Fruit fly (Drosophila melanogaster) whole organism, embryonic: ENCODE measurements around the gene eIF3d1.

Source experiments
- Aef1 ChIP-seq: fragments of 200-800 bp; sonication (Bioruptor generic); IDR thresholded peaks from 3 replicates; pipeline ENCODE4 v1.3.6; 2022; ENCODE audit warnings: missing biosample characterization, missing genetic modification characterization
- Atf-2 ChIP-seq: fragments of 200-800 bp; sonication (Bioruptor generic); optimal IDR thresholded peaks from 2 replicates; lab custom pipeline; 2016; ENCODE audit warnings: missing biosample characterization, missing genetic modification characterization
- BtbVII ChIP-seq: fragments of 200-800 bp; sonication (Bioruptor generic); optimal IDR thresholded peaks from 3 replicates; lab custom pipeline; 2017; ENCODE audit warnings: missing biosample characterization, mild to moderate bottlenecking, missing genetic modification characterization
- CG10366 ChIP-seq: fragments of 200-800 bp; sonication (Bioruptor generic); IDR thresholded peaks from 2 replicates; pipeline ENCODE4 v1.3.6; 2022; ENCODE audit warnings: missing biosample characterization, missing genetic modification characterization
- CG10431 ChIP-seq: fragments of 200-800 bp; sonication (Bioruptor generic); optimal IDR thresholded peaks from 3 replicates; lab custom pipeline; 2018; ENCODE audit warnings: missing biosample characterization, mild to moderate bottlenecking, missing genetic modification characterization
- CG11456 ChIP-seq: fragments of 200-800 bp; sonication (Bioruptor generic); IDR thresholded peaks from 3 replicates; pipeline ENCODE4 v1.3.6; 2022; ENCODE audit warnings: missing biosample characterization, missing genetic modification characterization
- CG11723 ChIP-seq: fragments of 200-800 bp; sonication (Bioruptor generic); optimal IDR thresholded peaks from 2 replicates; lab custom pipeline; 2017; ENCODE audit warnings: missing biosample characterization, mild to moderate bottlenecking, missing genetic modification characterization
- CG15601 ChIP-seq: fragments of 200-800 bp; sonication (Bioruptor generic); optimal IDR thresholded peaks from 3 replicates; lab custom pipeline; 2019; ENCODE audit warnings: missing biosample characterization, mild to moderate bottlenecking, missing genetic modification characterization, moderate library complexity
- CG17802 ChIP-seq: fragments of 200-800 bp; sonication (Bioruptor generic); optimal IDR thresholded peaks from 2 replicates; lab custom pipeline; 2018; ENCODE audit warnings: missing biosample characterization, mild to moderate bottlenecking, missing genetic modification characterization, moderate library complexity
- CG2129 ChIP-seq: fragments of 200-800 bp; sonication (Bioruptor generic); IDR thresholded peaks from 2 replicates; pipeline ENCODE4 v1.3.6; 2022; ENCODE audit warnings: missing biosample characterization, missing genetic modification characterization; ENCODE audit not compliant: partially characterized antibody
- CG30020 ChIP-seq: fragments of 200-800 bp; optimal IDR thresholded peaks from 2 replicates; lab custom pipeline; 2019; ENCODE audit warnings: missing biosample characterization, mild to moderate bottlenecking, missing genetic modification characterization, moderate library complexity
- CG30403 ChIP-seq: fragments of 200-800 bp; sonication (Bioruptor generic); optimal IDR thresholded peaks from 3 replicates; lab custom pipeline; 2016; ENCODE audit warnings: missing biosample characterization, missing genetic modification characterization
- CG31441 ChIP-seq: fragments of 200-800 bp; sonication (Bioruptor generic); IDR thresholded peaks from 2 replicates; pipeline ENCODE4 v1.3.6; 2022; ENCODE audit warnings: missing biosample characterization, missing genetic modification characterization
- CG3407 ChIP-seq: fragments of 200-800 bp; sonication (Bioruptor generic); optimal IDR thresholded peaks from 2 replicates; lab custom pipeline; 2018; ENCODE audit warnings: missing biosample characterization, mild to moderate bottlenecking, missing genetic modification characterization
- CG34422 ChIP-seq: fragments of 200-800 bp; sonication (Bioruptor generic); IDR thresholded peaks from 3 replicates; pipeline ENCODE4 v1.3.6; 2022; ENCODE audit warnings: missing biosample characterization, missing genetic modification characterization
- CG3847 ChIP-seq: fragments of 200-800 bp; sonication (Bioruptor generic); IDR thresholded peaks from 2 replicates; pipeline ENCODE4 v1.3.6; 2022; ENCODE audit warnings: missing biosample characterization, missing genetic modification characterization
- CG6272 ChIP-seq: fragments of 200-800 bp; sonication (Bioruptor generic); IDR thresholded peaks from 2 replicates; pipeline ENCODE4 v1.3.6; 2022; ENCODE audit warnings: missing biosample characterization, missing genetic modification characterization
- CG6683 ChIP-seq: fragments of 200-800 bp; sonication (Bioruptor generic); optimal IDR thresholded peaks from 2 replicates; lab custom pipeline; 2017; ENCODE audit warnings: missing biosample characterization, mild to moderate bottlenecking, missing genetic modification characterization, missing genetic modification reagents
- CG6813 ChIP-seq: fragments of 200-800 bp; sonication (Bioruptor generic); optimal IDR thresholded peaks from 2 replicates; lab custom pipeline; 2017; ENCODE audit warnings: missing biosample characterization, missing genetic modification characterization, mild to moderate bottlenecking, moderate library complexity, missing genetic modification reagents
- CG7786 ChIP-seq: fragments of 200-800 bp; sonication (Bioruptor generic); optimal IDR thresholded peaks from 2 replicates; lab custom pipeline; 2016; ENCODE audit warnings: missing biosample characterization, missing genetic modification characterization
- CG8388 ChIP-seq: fragments of 200-800 bp; sonication (Bioruptor generic); optimal IDR thresholded peaks from 2 replicates; lab custom pipeline; 2019; ENCODE audit warnings: missing biosample characterization, mild to moderate bottlenecking, missing genetic modification characterization, moderate library complexity
- CG9876 ChIP-seq: fragments of 200-800 bp; sonication (Bioruptor generic); optimal IDR thresholded peaks from 2 replicates; lab custom pipeline; 2016; ENCODE audit warnings: missing biosample characterization, missing genetic modification characterization
- Dbx ChIP-seq: fragments of 200-800 bp; sonication (Bioruptor generic); IDR thresholded peaks from 3 replicates; pipeline ENCODE4 v1.3.6; 2022; ENCODE audit warnings: missing biosample characterization, missing genetic modification characterization
- Elba2 ChIP-seq: fragments of 200-800 bp; sonication (Bioruptor generic); optimal IDR thresholded peaks from 3 replicates; lab custom pipeline; 2016; ENCODE audit warnings: missing biosample characterization, missing genetic modification characterization
- HLH3B ChIP-seq: fragments of 200-800 bp; sonication (Bioruptor generic); IDR thresholded peaks from 2 replicates; pipeline ENCODE4 v1.3.6; 2022; ENCODE audit warnings: missing biosample characterization, missing genetic modification characterization
- Oli ChIP-seq: fragments of 200-800 bp; sonication (Bioruptor generic); optimal IDR thresholded peaks from 2 replicates; lab custom pipeline; 2018; ENCODE audit warnings: missing biosample characterization, mild to moderate bottlenecking, missing genetic modification characterization, moderate library complexity
- Optix ChIP-seq: fragments of 200-800 bp; sonication (Bioruptor generic); IDR thresholded peaks from 3 replicates; pipeline ENCODE4 v1.3.6; 2022; ENCODE audit warnings: missing biosample characterization, missing genetic modification characterization
- Sox102F ChIP-seq: fragments of 200-800 bp; sonication (Bioruptor generic); optimal IDR thresholded peaks from 2 replicates; lab custom pipeline; 2018; ENCODE audit warnings: missing biosample characterization, mild to moderate bottlenecking, missing genetic modification characterization, moderate library complexity
- Sry-β ChIP-seq: fragments of 200-800 bp; sonication (Bioruptor generic); optimal IDR thresholded peaks from 2 replicates; lab custom pipeline; 2018; ENCODE audit warnings: missing biosample characterization, mild to moderate bottlenecking, missing genetic modification characterization, moderate library complexity
- Vsx1 ChIP-seq: fragments of 200-800 bp; sonication (Bioruptor generic); optimal IDR thresholded peaks from 2 replicates; lab custom pipeline; 2017; ENCODE audit warnings: missing biosample characterization, mild to moderate bottlenecking, missing genetic modification characterization, missing genetic modification reagents
- bowl ChIP-seq: fragments of 200-800 bp; sonication (Bioruptor generic); IDR thresholded peaks from 2 replicates; pipeline ENCODE4 v1.3.6; 2022; ENCODE audit warnings: missing biosample characterization, missing genetic modification characterization
- chif ChIP-seq, 2 experiments: fragments of 200-800 bp; sonication (Bioruptor generic); optimal IDR thresholded peaks; 3 replicates each; lab custom pipeline; 2016; ENCODE audit warnings: missing biosample characterization in 2 of 2, missing genetic modification characterization in 2 of 2
- crp ChIP-seq, 2 experiments: fragments of 200-800 bp; sonication (Bioruptor generic); optimal IDR thresholded peaks; 2 replicates in 1 of 2; 3 replicates in 1 of 2; lab custom pipeline; 2017; ENCODE audit warnings: missing biosample characterization in 2 of 2, missing genetic modification characterization in 2 of 2, mild to moderate bottlenecking in 1 of 2, moderate library complexity in 1 of 2
- danr ChIP-seq: fragments of 200-800 bp; sonication (Bioruptor generic); IDR thresholded peaks from 2 replicates; pipeline ENCODE4 v1.3.6; 2022; ENCODE audit warnings: missing biosample characterization, missing genetic modification characterization
- dati ChIP-seq: fragments of 200-800 bp; sonication (Bioruptor generic); IDR thresholded peaks from 2 replicates; pipeline ENCODE4 v1.3.6; 2022; ENCODE audit warnings: missing biosample characterization, missing genetic modification characterization
- dm ChIP-seq: fragments of 200-800 bp; sonication (Bioruptor generic); optimal IDR thresholded peaks from 3 replicates; lab custom pipeline; 2016; ENCODE audit warnings: missing biosample characterization, missing genetic modification characterization
- dysf ChIP-seq: fragments of 200-800 bp; sonication (Bioruptor generic); IDR thresholded peaks from 3 replicates; pipeline ENCODE4 v1.3.6; 2022; ENCODE audit warnings: missing biosample characterization, missing genetic modification characterization
- ewg ChIP-seq: fragments of 200-800 bp; sonication (Bioruptor generic); optimal IDR thresholded peaks from 3 replicates; lab custom pipeline; 2017; ENCODE audit warnings: mild to moderate bottlenecking, missing biosample characterization, missing genetic modification reagents, missing genetic modification characterization
- eyg ChIP-seq: fragments of 200-800 bp; sonication (Bioruptor generic); optimal IDR thresholded peaks from 3 replicates; lab custom pipeline; 2016; ENCODE audit warnings: missing biosample characterization, missing genetic modification characterization
- hb ChIP-seq: fragments of 200-800 bp; sonication (Bioruptor generic); IDR thresholded peaks from 3 replicates; pipeline ENCODE4 v1.3.6; 2022; ENCODE audit warnings: missing biosample characterization, missing genetic modification characterization; ENCODE audit not compliant: partially characterized antibody
- jumu ChIP-seq: fragments of 200-800 bp; sonication (Bioruptor generic); optimal IDR thresholded peaks from 3 replicates; lab custom pipeline; 2016; ENCODE audit warnings: missing biosample characterization, missing genetic modification characterization
- nmo ChIP-seq: fragments of 200-800 bp; sonication (Bioruptor generic); optimal IDR thresholded peaks from 2 replicates; lab custom pipeline; 2018; ENCODE audit warnings: missing biosample characterization, mild to moderate bottlenecking, missing genetic modification characterization, moderate library complexity
- odd ChIP-seq: fragments of 200-800 bp; sonication (Bioruptor generic); optimal IDR thresholded peaks from 2 replicates; lab custom pipeline; 2017; ENCODE audit warnings: missing biosample characterization, mild to moderate bottlenecking, missing genetic modification characterization
- sob ChIP-seq: fragments of 200-800 bp; sonication (Bioruptor generic); IDR thresholded peaks from 2 replicates; pipeline ENCODE4 v1.3.6; 2022; ENCODE audit warnings: missing biosample characterization, missing genetic modification characterization
- tll ChIP-seq, 2 experiments: fragments of 200-800 bp in 1 of 2; fragments of >200 bp in 1 of 2; sonication (Bioruptor generic) in 1 of 2; optimal IDR thresholded peaks; 2 replicates each; lab custom pipeline; 2017 to 2019; ENCODE audit warnings: missing biosample characterization in 2 of 2, missing genetic modification characterization in 2 of 2, mild to moderate bottlenecking in 1 of 2, moderate library complexity in 1 of 2
- wor ChIP-seq: fragments of 200-800 bp; sonication (Bioruptor generic); IDR thresholded peaks from 2 replicates; pipeline ENCODE4 v1.3.6; 2022; ENCODE audit warnings: missing biosample characterization, missing genetic modification characterization
- zfh1 ChIP-seq: fragments of 200-800 bp; sonication (Bioruptor generic); IDR thresholded peaks from 3 replicates; pipeline ENCODE4 v1.3.6; 2022; ENCODE audit warnings: missing biosample characterization, missing genetic modification characterization

Gene eIF3d1

DNA sequence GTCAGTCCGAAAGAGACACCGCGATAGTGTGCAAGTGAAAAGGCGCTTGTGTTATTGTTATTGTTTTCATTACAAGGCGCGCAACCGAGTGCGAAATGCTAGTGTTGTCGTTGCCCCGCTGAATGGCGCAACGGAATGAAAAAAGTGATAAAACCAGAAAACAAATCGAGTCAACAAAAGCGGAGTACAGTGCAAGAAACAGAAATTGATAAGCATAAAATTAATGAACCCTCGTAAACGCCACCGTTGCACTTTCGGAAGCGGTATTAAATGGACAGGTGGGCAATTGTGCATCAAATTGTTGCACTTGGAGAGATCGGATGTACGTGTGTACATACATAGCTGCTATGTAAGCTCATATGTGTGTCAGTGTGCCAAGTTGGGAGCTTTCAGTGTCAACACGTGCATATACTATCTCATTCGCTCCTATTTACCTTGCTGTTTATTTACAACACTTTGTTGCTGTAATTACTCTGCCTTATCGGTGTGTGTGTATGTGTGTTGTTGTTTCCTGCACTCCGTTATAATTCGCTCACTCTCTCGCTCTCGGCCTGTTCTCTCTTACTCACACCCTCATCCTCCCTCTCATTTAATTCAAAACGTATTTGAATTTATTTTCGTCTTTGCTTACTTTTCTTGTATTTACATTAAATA is 43.7 kb downstream of the eIF3d1 start (continued):
- TF ChIP-seq sob (GFP tag; lab: Robert Waterston, UW), result no peak
- TF ChIP-seq ewg, result no peak
- TF ChIP-seq dm (GFP tag; lab: Kevin White, UChicago), result no peak
- no peak for TF ChIP-seq CG10431 (GFP tag; lab: Kevin White, UChicago)
- TF ChIP-seq CG11723 (GFP tag; lab: Kevin White, UChicago), result peak; percentile 51
- TF ChIP-seq CG2129, result no peak
- TF ChIP-seq zfh1 (GFP tag; lab: Robert Waterston, UW), result peak; percentile 77
- TF ChIP-seq CG30020 (tag; lab: Kevin White, UChicago), result no peak
- TF ChIP-seq CG17802 (tag; lab: Kevin White, UChicago), result no peak
- TF ChIP-seq danr, result no peak
- TF ChIP-seq BtbVII (GFP tag; lab: Kevin White, UChicago), result no peak
- TF ChIP-seq crp (GFP tag; optimal IDR thresholded peaks at IDR 0.05; lab: Kevin White, UChicago), result no peak
- TF ChIP-seq odd, result peak; percentile 12
- no peak for TF ChIP-seq CG3847 (GFP tag; lab: Robert Waterston, UW)
- TF ChIP-seq CG6813 (GFP tag; lab: Kevin White, UChicago), result peak; percentile 78
- no peak for TF ChIP-seq tll (GFP tag; optimal IDR thresholded peaks at IDR 0.05; lab: Kevin White, UChicago)
- no peak for TF ChIP-seq CG8388 (GFP tag; lab: Kevin White, UChicago)
- TF ChIP-seq Sox102F (GFP tag; lab: Kevin White, UChicago), result peak; percentile 24
- peak; percentile 49; the same call in 1 of the 2 replicates for TF ChIP-seq bowl (GFP tag; lab: Robert Waterston, UW)
- no peak for TF ChIP-seq Elba2 (GFP tag; lab: Kevin White, UChicago)
- TF ChIP-seq CG7786 (GFP tag; lab: Kevin White, UChicago), result no peak
- no peak for TF ChIP-seq Aef1 (GFP tag; lab: Robert Waterston, UW)
- no peak for TF ChIP-seq hb (GFP tag; lab: Robert Waterston, UW)
- no peak for TF ChIP-seq CG10366 (GFP tag; lab: Robert Waterston, UW)
- TF ChIP-seq nmo (GFP tag; lab: Kevin White, UChicago), result no peak
- 0 out of 3 replicates have a peak, but pooled peaks have one; percentile 59 for TF ChIP-seq CG11456
- TF ChIP-seq eyg (GFP tag; lab: Kevin White, UChicago), result peak; percentile 75
- no peak for TF ChIP-seq Atf-2 (GFP tag; lab: Kevin White, UChicago)
- peak; percentile 42; the same call in 1 of the 3 replicates for TF ChIP-seq dysf (GFP tag; lab: Robert Waterston, UW)
- TF ChIP-seq CG31441, result peak; percentile 34; the same call in 1 of the 2 replicates
- no peak for TF ChIP-seq CG30403 (GFP tag; lab: Kevin White, UChicago)
- peak; percentile 42; the same call in 1 of the 3 replicates for TF ChIP-seq Optix (GFP tag; lab: Robert Waterston, UW)
- no peak for TF ChIP-seq wor (GFP tag; lab: Robert Waterston, UW)
- peak in 1 of 2 experiments; percentile 35 for TF ChIP-seq chif (GFP tag; optimal IDR thresholded peaks at IDR 0.05; lab: Kevin White, UChicago)
- TF ChIP-seq Sry-β (GFP tag; lab: Kevin White, UChicago), result peak; percentile 62
- peak; percentile 7 for TF ChIP-seq jumu (GFP tag; lab: Kevin White, UChicago)
- TF ChIP-seq CG9876 (GFP tag; lab: Kevin White, UChicago), result peak; percentile 25
- TF ChIP-seq CG34422, result 0 out of 3 replicates have a peak, but pooled peaks have one; percentile 49
- peak; percentile 78 for TF ChIP-seq CG6683 (GFP tag; lab: Kevin White, UChicago)
- peak; percentile 75 for TF ChIP-seq CG3407 (GFP tag; lab: Kevin White, UChicago)
- TF ChIP-seq dati, result 0 out of 2 replicates have a peak, but pooled peaks have one; percentile 19
- TF ChIP-seq CG15601 (tag; lab: Kevin White, UChicago), result peak; percentile 60
- peak; percentile 78; the same call in 2 of the 3 replicates for TF ChIP-seq Dbx (GFP tag; lab: Robert Waterston, UW)
- peak; percentile 52 for TF ChIP-seq Vsx1 (GFP tag; lab: Kevin White, UChicago)
- TF ChIP-seq HLH3B, result peak; percentile 82; the same call in 1 of the 2 replicates
- TF ChIP-seq CG6272, result no peak
- TF ChIP-seq Oli, result no peak
